Worm (Caenorhabditis elegans) whole organism, young adult: ENCODE data around the gene F42A9.6.

Experiments used
- B0035.1 ChIP-seq: sonication (generic microtip); optimal IDR thresholded peaks from 2 replicates; lab custom pipeline; 2016; ENCODE audit warnings: missing genetic modification characterization, mild to moderate bottlenecking, missing compliant biosample characterization, missing genotype, missing genetic modification reagents
- B0261.1 ChIP-seq: sonication (generic microtip); optimal IDR thresholded peaks from 2 replicates; lab custom pipeline; 2016; ENCODE audit warnings: mild to moderate bottlenecking, missing genetic modification characterization, moderate library complexity, missing compliant biosample characterization
- T07F8.4 ChIP-seq: sonication (generic microtip); optimal IDR thresholded peaks from 2 replicates; lab custom pipeline; 2016; ENCODE audit warnings: mild to moderate bottlenecking, missing genetic modification characterization, moderate library complexity, missing compliant biosample characterization
- Y53G8AR.9 ChIP-seq: fragments of 200-800 bp; sonication (Bioruptor generic); conservative IDR thresholded peaks from 2 replicates; pipeline ENCODE4 v1.3.6; 2022; ENCODE audit warnings: missing genetic modification reagents, missing genetic modification characterization, missing compliant biosample characterization
- atf-7 ChIP-seq: sonication (generic microtip); optimal IDR thresholded peaks from 2 replicates; lab custom pipeline; 2017; ENCODE audit warnings: mild to moderate bottlenecking, missing genetic modification characterization, missing compliant biosample characterization
- attf-5 ChIP-seq: fragments of 200-800 bp; sonication (Bioruptor generic); optimal IDR thresholded peaks from 2 replicates; lab custom pipeline; 2018; ENCODE audit warnings: mild to moderate bottlenecking, missing genetic modification characterization, missing compliant biosample characterization
- bed-1 ChIP-seq: fragments of 200-800 bp; sonication (Bioruptor generic); IDR thresholded peaks from 2 replicates; pipeline ENCODE4 v1.3.6; 2022; ENCODE audit warnings: missing genetic modification reagents, missing genetic modification characterization, missing compliant biosample characterization
- cebp-1 ChIP-seq, 2 experiments: fragments of 200-800 bp in 1 of 2; sonication (Bioruptor generic) in 1 of 2; sonication (generic microtip) in 1 of 2; IDR thresholded peaks in 1 of 2; optimal IDR thresholded peaks in 1 of 2; 2 replicates each; pipeline versions ENCODE4 v1.3.6 to Lab custom; 2017 to 2022; ENCODE audit warnings: missing compliant biosample characterization in 2 of 2, missing genetic modification characterization in 2 of 2, mild to moderate bottlenecking in 1 of 2, missing genetic modification reagents in 1 of 2, moderate library complexity in 1 of 2
- ceh-27 ChIP-seq: fragments of 200-800 bp; sonication (Bioruptor generic); optimal IDR thresholded peaks from 2 replicates; lab custom pipeline; 2018; ENCODE audit warnings: mild to moderate bottlenecking, missing genetic modification characterization, moderate library complexity, missing compliant biosample characterization
- ceh-40 ChIP-seq: fragments of 200-800 bp; sonication (Bioruptor generic); IDR thresholded peaks from 2 replicates; pipeline ENCODE4 v1.3.6; 2022; ENCODE audit warnings: missing genetic modification characterization, missing compliant biosample characterization
- ceh-79 ChIP-seq: sonication (generic microtip); optimal IDR thresholded peaks from 2 replicates; lab custom pipeline; 2017; ENCODE audit warnings: mild to moderate bottlenecking, missing genetic modification characterization, missing compliant biosample characterization
- chd-7 ChIP-seq: sonication (generic microtip); optimal IDR thresholded peaks from 2 replicates; lab custom pipeline; 2016; ENCODE audit warnings: mild to moderate bottlenecking, missing genetic modification characterization, moderate library complexity, missing compliant biosample characterization
- ekl-4 ChIP-seq: fragments of 200-800 bp; sonication (Bioruptor generic); IDR thresholded peaks from 2 replicates; pipeline ENCODE4 v1.3.6; 2022; ENCODE audit warnings: missing genetic modification reagents, missing genetic modification characterization, missing compliant biosample characterization
- gei-17 ChIP-seq: fragments of 200-800 bp; sonication (Bioruptor generic); optimal IDR thresholded peaks from 2 replicates; lab custom pipeline; 2018; ENCODE audit warnings: mild to moderate bottlenecking, missing genetic modification characterization, missing compliant biosample characterization
- hlh-12 ChIP-seq: sonication (generic microtip); optimal IDR thresholded peaks from 2 replicates; lab custom pipeline; 2016; ENCODE audit warnings: missing genetic modification characterization, missing compliant biosample characterization
- hsf-1 ChIP-seq: fragments of 200-800 bp; sonication (Bioruptor generic); IDR thresholded peaks from 2 replicates; pipeline ENCODE4 v1.3.6; 2022; ENCODE audit warnings: missing genetic modification reagents, missing genetic modification characterization, missing compliant biosample characterization
- let-526 ChIP-seq: fragments of 200-800 bp; sonication (Bioruptor generic); IDR thresholded peaks from 2 replicates; pipeline ENCODE4 v1.3.6; 2022; ENCODE audit warnings: missing genetic modification reagents, missing genetic modification characterization, missing compliant biosample characterization
- let-607 ChIP-seq, 2 experiments: fragments of 200-800 bp in 1 of 2; sonication (Bioruptor generic) in 1 of 2; sonication (generic microtip) in 1 of 2; optimal IDR thresholded peaks; 2 replicates each; lab custom pipeline; 2016 to 2018; ENCODE audit warnings: mild to moderate bottlenecking in 2 of 2, missing compliant biosample characterization in 2 of 2, missing genetic modification characterization in 2 of 2, moderate library complexity in 2 of 2, missing genotype in 1 of 2
- lin-35 ChIP-seq, 3 experiments: fragments of 150-350 bp in 2 of 3; sonication (generic microtip) in 1 of 3; optimal IDR thresholded peaks; 2 replicates each; lab custom pipeline; 2014 to 2018; ENCODE audit warnings: missing biosample characterization in 3 of 3, missing genetic modification characterization in 3 of 3, missing genetic modification reagents in 3 of 3
- lin-40 ChIP-seq: sonication (generic microtip); optimal IDR thresholded peaks from 2 replicates; lab custom pipeline; 2016; ENCODE audit warnings: missing genetic modification characterization, mild to moderate bottlenecking, missing compliant biosample characterization, missing genotype, missing genetic modification reagents
- lir-1 ChIP-seq: fragments of 200-800 bp; sonication (Bioruptor generic); conservative IDR thresholded peaks from 2 replicates; pipeline ENCODE4 v1.3.6; 2022; ENCODE audit warnings: missing genetic modification reagents, missing genetic modification characterization, missing compliant biosample characterization
- mes-4 ChIP-seq: sonication (generic microtip); optimal IDR thresholded peaks from 2 replicates; lab custom pipeline; 2016; ENCODE audit warnings: missing genotype, missing genetic modification characterization, missing compliant biosample characterization
- mxl-1 ChIP-seq: sonication (generic microtip); optimal IDR thresholded peaks from 2 replicates; lab custom pipeline; 2016; ENCODE audit warnings: missing genetic modification characterization, missing compliant biosample characterization
- nfya-2 ChIP-seq: fragments of 200-800 bp; sonication (Bioruptor generic); IDR thresholded peaks from 2 replicates; pipeline ENCODE4 v1.3.6; 2022; ENCODE audit warnings: missing genetic modification reagents, missing genetic modification characterization, missing compliant biosample characterization
- nfyb-1 ChIP-seq: fragments of 200-800 bp; sonication (Bioruptor generic); IDR thresholded peaks from 2 replicates; pipeline ENCODE4 v1.3.6; 2022; ENCODE audit warnings: missing genetic modification reagents, missing genetic modification characterization, missing compliant biosample characterization
- nhr-179 ChIP-seq: sonication (generic microtip); optimal IDR thresholded peaks from 2 replicates; lab custom pipeline; 2016; ENCODE audit warnings: mild to moderate bottlenecking, missing genetic modification characterization, missing compliant biosample characterization
- nhr-80 ChIP-seq: sonication (generic microtip); optimal IDR thresholded peaks from 2 replicates; lab custom pipeline; 2016; ENCODE audit warnings: missing genetic modification characterization, missing compliant biosample characterization
- pha-4 ChIP-seq: fragments of 150-350 bp; sonication (generic microtip); optimal IDR thresholded peaks from 2 replicates; lab custom pipeline; 2014; ENCODE audit warnings: missing biosample characterization, missing genetic modification reagents, missing genetic modification characterization
- repo-1 ChIP-seq: sonication (generic microtip); optimal IDR thresholded peaks from 2 replicates; lab custom pipeline; 2017; ENCODE audit warnings: mild to moderate bottlenecking, missing genetic modification characterization, missing compliant biosample characterization
- snpc-1.1 ChIP-seq: sonication (generic microtip); optimal IDR thresholded peaks from 2 replicates; lab custom pipeline; 2017; ENCODE audit warnings: missing genetic modification characterization, mild to moderate bottlenecking, missing compliant biosample characterization, antibody characterized with exemption, moderate library complexity, missing genotype, missing genetic modification reagents; ENCODE audit not compliant: insufficient read depth
- somi-1 ChIP-seq: fragments of 200-800 bp; sonication (Bioruptor generic); optimal IDR thresholded peaks from 2 replicates; lab custom pipeline; 2018; ENCODE audit warnings: mild to moderate bottlenecking, missing genetic modification characterization, missing compliant biosample characterization
- tbp1 ChIP-seq: fragments of 200-800 bp; sonication (Bioruptor generic); optimal IDR thresholded peaks from 2 replicates; lab custom pipeline; 2018; ENCODE audit warnings: mild to moderate bottlenecking, missing genetic modification characterization, missing compliant biosample characterization
- tbx-9 ChIP-seq: sonication (generic microtip); optimal IDR thresholded peaks from 2 replicates; lab custom pipeline; 2016; ENCODE audit warnings: borderline replicate concordance, missing genetic modification characterization, inconsistent platforms, missing compliant biosample characterization
- unc-62 ChIP-seq: fragments of 150-350 bp; optimal IDR thresholded peaks from 2 replicates; lab custom pipeline; 2014; ENCODE audit warnings: missing biosample characterization, missing genetic modification reagents, missing genetic modification characterization
- zim-3 ChIP-seq: sonication (generic microtip); optimal IDR thresholded peaks from 2 replicates; lab custom pipeline; 2017; ENCODE audit warnings: mild to moderate bottlenecking, missing genetic modification characterization, moderate library complexity, missing compliant biosample characterization

The F42A9.6 gene

ce11 chrIV:8585076-8586033 lies 23.7 kb upstream of the F42A9.6 start, which contains the start of gene catp-7:
catp-7 (plus strand) TSS chrIV:8585983.
- no peak for TF ChIP-seq ceh-79 (tag; lab: Kevin White, UChicago)
- TF ChIP-seq cebp-1 (GFP tag; IDR thresholded peaks at IDR 0.05; lab: Robert Waterston, UW) = no peak
- peak; percentile 58 for TF ChIP-seq cebp-1 (tag; optimal IDR thresholded peaks at IDR 0.05; lab: Kevin White, UChicago)
- TF ChIP-seq tbx-9 (tag; lab: Kevin White, UChicago) = no peak
- peak in 1 of 2 experiments; percentile 44 for TF ChIP-seq let-607 (tag; optimal IDR thresholded peaks at IDR 0.05; lab: Kevin White, UChicago)
- TF ChIP-seq nfyb-1 (GFP tag; lab: Robert Waterston, UW) = peak; percentile 60; the same call in 1 of the 2 replicates
- peak; percentile 84; the same call in 1 of the 2 replicates for TF ChIP-seq hsf-1 (GFP tag; lab: Robert Waterston, UW)
- peak; percentile 87 for TF ChIP-seq nhr-80 (tag; lab: Kevin White, UChicago)
- TF ChIP-seq chd-7 = peak; percentile 42
- TF ChIP-seq snpc-1.1 (tag; lab: Kevin White, UChicago) = no peak
- no peak for TF ChIP-seq mxl-1 (tag; lab: Kevin White, UChicago)
- 0 out of 2 replicates have a peak, but pooled peaks have one; percentile 41 for TF ChIP-seq Y53G8AR.9 (GFP tag; lab: Robert Waterston, UW)
- TF ChIP-seq B0035.1 (tag; lab: Kevin White, UChicago) = no peak
- TF ChIP-seq lin-35 (GFP tag; optimal IDR thresholded peaks at IDR 0.05; lab: Kevin White, UChicago) = no peak
- TF ChIP-seq lir-1 (GFP tag; lab: Robert Waterston, UW) = 0 out of 2 replicates have a peak, but pooled peaks have one; percentile 30
- peak; percentile 60 for TF ChIP-seq atf-7
- peak; percentile 22 for TF ChIP-seq attf-5 (GFP tag; lab: Kevin White, UChicago)
- 0 out of 2 replicates have a peak, but pooled peaks have one; percentile 5 for TF ChIP-seq let-526
- peak; percentile 23 for TF ChIP-seq tbp1

DNA sequence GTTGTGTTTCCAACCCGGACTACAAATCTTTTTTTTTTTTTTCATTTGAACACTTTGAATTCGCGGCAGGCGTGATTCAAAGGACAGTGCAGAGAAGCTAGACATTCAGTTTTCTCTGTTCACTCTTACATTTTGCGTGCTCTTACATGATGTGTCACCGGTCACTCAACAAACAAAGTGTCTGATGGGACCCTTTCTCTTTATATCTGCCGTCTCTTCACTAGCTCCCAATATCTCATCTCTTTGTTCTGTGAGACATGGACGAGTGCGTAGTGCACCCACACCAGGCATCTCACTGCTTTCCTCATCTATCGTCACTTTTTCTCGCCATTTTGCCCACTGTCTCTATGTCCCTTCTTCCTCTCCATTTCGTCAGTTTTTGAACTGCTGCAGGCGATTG lies 22.0 kb upstream of the F42A9.6 start:
- TF ChIP-seq zim-3 (tag; lab: Kevin White, UChicago) (no peak), attf-5 (GFP tag; lab: Kevin White, UChicago) (peak; percentile 8), pha-4 (tag; lab: Kevin White, UChicago) (no peak), snpc-1.1 (tag; lab: Kevin White, UChicago) (no peak), lin-35 (GFP tag; optimal IDR thresholded peaks at IDR 0.05; lab: Kevin White, UChicago) (peak in 1 of 3 experiments; percentile 21), somi-1 (GFP tag; lab: Kevin White, UChicago) (peak; percentile 1), nfyb-1 (GFP tag; lab: Robert Waterston, UW) (peak; percentile 55; the same call in 1 of the 2 replicates), T07F8.4 (no peak), gei-17 (no peak), unc-62 (peak; percentile 13), tbp1 (peak; percentile 23), hlh-12 (tag; lab: Kevin White, UChicago) (no peak), cebp-1 (GFP tag; IDR thresholded peaks at IDR 0.05; lab: Robert Waterston, UW) (no peak), cebp-1 (tag; optimal IDR thresholded peaks at IDR 0.05; lab: Kevin White, UChicago) (peak; percentile 62), Y53G8AR.9 (GFP tag; lab: Robert Waterston, UW) (0 out of 2 replicates have a peak, but pooled peaks have one; percentile 10), mes-4 (tag; lab: Kevin White, UChicago) (no peak), bed-1 (GFP tag; lab: Robert Waterston, UW) (no peak), ekl-4 (GFP tag; lab: Robert Waterston, UW) (no peak), mxl-1 (tag; lab: Kevin White, UChicago) (no peak), ceh-27 (GFP tag; lab: Kevin White, UChicago) (peak; percentile 1), ceh-40 (GFP tag; lab: Robert Waterston, UW) (no peak), nhr-179 (tag; lab: Kevin White, UChicago) (no peak), lin-40 (peak; percentile 28), B0261.1 (tag; lab: Kevin White, UChicago) (no peak), nfya-2 (GFP tag; lab: Robert Waterston, UW) (no peak), repo-1 (tag; lab: Kevin White, UChicago) (no peak), let-607 (tag; optimal IDR thresholded peaks at IDR 0.05; lab: Kevin White, UChicago) (peak; percentile 3 to 8), hsf-1 (GFP tag; lab: Robert Waterston, UW) (no peak)
